Fruit fly (Drosophila melanogaster) whole organism, embryonic: ENCODE measurements around the gene CG34291.

Experiments
- Atf6 ChIP-seq: fragments of 200-800 bp; sonication (Bioruptor generic); IDR thresholded peaks from 2 replicates; pipeline ENCODE4 v1.3.6; 2022; ENCODE audit warnings: missing biosample characterization, missing genetic modification characterization
- BEAF-32 ChIP-seq: fragments of 200-800 bp; sonication (Bioruptor generic); optimal IDR thresholded peaks from 3 replicates; lab custom pipeline; 2017; ENCODE audit warnings: missing biosample characterization, missing genetic modification characterization, mild to moderate bottlenecking, moderate library complexity, missing genetic modification reagents
- Blimp-1 ChIP-seq: fragments of 200-800 bp; sonication (Bioruptor generic); optimal IDR thresholded peaks from 3 replicates; lab custom pipeline; 2018; ENCODE audit warnings: missing biosample characterization, missing genetic modification characterization, mild to moderate bottlenecking, moderate library complexity, missing genetic modification reagents
- CG10274 ChIP-seq: fragments of 200-800 bp; sonication (Bioruptor generic); optimal IDR thresholded peaks from 3 replicates; lab custom pipeline; 2017; ENCODE audit warnings: missing biosample characterization, mild to moderate bottlenecking, missing genetic modification characterization
- CG12769 ChIP-seq: fragments of 200-800 bp; sonication (Bioruptor generic); optimal IDR thresholded peaks from 2 replicates; lab custom pipeline; 2019; ENCODE audit warnings: missing biosample characterization, mild to moderate bottlenecking, missing genetic modification characterization, moderate library complexity
- CG12942 ChIP-seq: fragments of 200-800 bp; sonication (Bioruptor generic); optimal IDR thresholded peaks from 3 replicates; lab custom pipeline; 2016; ENCODE audit warnings: missing biosample characterization, missing genetic modification characterization
- CG2712 ChIP-seq: fragments of 200-800 bp; optimal IDR thresholded peaks from 3 replicates; lab custom pipeline; 2019; ENCODE audit warnings: missing biosample characterization, mild to moderate bottlenecking, missing genetic modification characterization, moderate library complexity
- CG32772 ChIP-seq: fragments of 200-800 bp; sonication (Bioruptor generic); IDR thresholded peaks from 2 replicates; pipeline ENCODE4 v1.3.6; 2022; ENCODE audit warnings: missing biosample characterization, missing genetic modification characterization
- CG34376 ChIP-seq: fragments of 200-800 bp; sonication (Bioruptor generic); optimal IDR thresholded peaks from 2 replicates; lab custom pipeline; 2018; ENCODE audit warnings: missing biosample characterization, mild to moderate bottlenecking, missing genetic modification characterization
- CG3847 ChIP-seq: fragments of 200-800 bp; sonication (Bioruptor generic); IDR thresholded peaks from 2 replicates; pipeline ENCODE4 v1.3.6; 2022; ENCODE audit warnings: missing biosample characterization, missing genetic modification characterization
- CG42726 ChIP-seq: fragments of 200-800 bp; sonication (Bioruptor generic); IDR thresholded peaks from 2 replicates; pipeline ENCODE4 v1.3.6; 2022; ENCODE audit warnings: missing biosample characterization, missing genetic modification characterization; ENCODE audit not compliant: partially characterized antibody
- CG4854 ChIP-seq: fragments of 200-800 bp; sonication (Bioruptor generic); optimal IDR thresholded peaks from 2 replicates; lab custom pipeline; 2016; ENCODE audit warnings: missing biosample characterization, missing genetic modification characterization, inconsistent platforms
- CG6175 ChIP-seq: fragments of 200-800 bp; sonication (Bioruptor generic); IDR thresholded peaks from 3 replicates; pipeline ENCODE4 v1.3.6; 2022; ENCODE audit warnings: missing biosample characterization, missing genetic modification characterization
- CG6689 ChIP-seq: fragments of 200-800 bp; sonication (Bioruptor generic); IDR thresholded peaks from 2 replicates; pipeline ENCODE4 v1.3.6; 2022; ENCODE audit warnings: missing biosample characterization, missing genetic modification characterization
- CG7372 ChIP-seq: fragments of 200-800 bp; sonication (Bioruptor generic); IDR thresholded peaks from 2 replicates; pipeline ENCODE4 v1.3.6; 2022; ENCODE audit warnings: missing biosample characterization, missing genetic modification characterization
- CG7928 ChIP-seq: fragments of 200-800 bp; sonication (Bioruptor generic); optimal IDR thresholded peaks from 2 replicates; lab custom pipeline; 2017; ENCODE audit warnings: missing biosample characterization, mild to moderate bottlenecking, missing genetic modification characterization
- CG9437 ChIP-seq: fragments of 200-800 bp; sonication (Bioruptor generic); optimal IDR thresholded peaks from 2 replicates; lab custom pipeline; 2018; ENCODE audit warnings: missing biosample characterization, mild to moderate bottlenecking, missing genetic modification characterization
- Dek ChIP-seq: fragments of 200-800 bp; sonication (Bioruptor generic); optimal IDR thresholded peaks from 3 replicates; lab custom pipeline; 2019; ENCODE audit warnings: missing biosample characterization, mild to moderate bottlenecking, missing genetic modification characterization, moderate library complexity
- Eip74EF ChIP-seq, 2 experiments: fragments of 200-800 bp in 1 of 2; fragments of >200 bp in 1 of 2; sonication (Bioruptor generic) in 1 of 2; optimal IDR thresholded peaks; 2 replicates each; lab custom pipeline; 2017 to 2019; ENCODE audit warnings: missing biosample characterization in 2 of 2, missing genetic modification characterization in 2 of 2, mild to moderate bottlenecking in 1 of 2, moderate library complexity in 1 of 2
- Ets65A ChIP-seq: fragments of 200-800 bp; sonication (Bioruptor generic); peaks from one replicate; lab custom pipeline; 2016; ENCODE audit warnings: missing biosample characterization, missing genetic modification characterization
- Fer2 ChIP-seq: fragments of 200-800 bp; sonication (Bioruptor generic); optimal IDR thresholded peaks from 2 replicates; lab custom pipeline; 2018; ENCODE audit warnings: missing biosample characterization, mild to moderate bottlenecking, missing genetic modification characterization, moderate library complexity
- Hand ChIP-seq: fragments of 200-800 bp; sonication (Bioruptor generic); optimal IDR thresholded peaks from 2 replicates; lab custom pipeline; 2017; ENCODE audit warnings: mild to moderate bottlenecking, missing biosample characterization, missing genetic modification reagents, missing genetic modification characterization
- Hmr ChIP-seq: fragments of 200-800 bp; sonication (Bioruptor generic); optimal IDR thresholded peaks from 3 replicates; lab custom pipeline; 2017; ENCODE audit warnings: mild to moderate bottlenecking, missing biosample characterization, missing genetic modification reagents, missing genetic modification characterization
- Hsf ChIP-seq: fragments of 200-800 bp; sonication (Bioruptor generic); optimal IDR thresholded peaks from 3 replicates; lab custom pipeline; 2016; ENCODE audit warnings: missing biosample characterization, missing genetic modification characterization
- Mes4 ChIP-seq: fragments of 200-800 bp; sonication (Bioruptor generic); optimal IDR thresholded peaks from 2 replicates; lab custom pipeline; 2016; ENCODE audit warnings: missing biosample characterization, missing genetic modification characterization
- Myb ChIP-seq: fragments of 200-800 bp; sonication (Bioruptor generic); optimal IDR thresholded peaks from 2 replicates; lab custom pipeline; 2016; ENCODE audit warnings: missing biosample characterization, missing genetic modification characterization
- Pdp1 ChIP-seq, 2 experiments: fragments of 200-800 bp; sonication (Bioruptor generic); optimal IDR thresholded peaks; 3 replicates each; lab custom pipeline; 2016; ENCODE audit warnings: missing biosample characterization in 2 of 2, missing genetic modification characterization in 2 of 2, mild to moderate bottlenecking in 1 of 2, moderate library complexity in 1 of 2
- Rx ChIP-seq: fragments of 200-800 bp; sonication (Bioruptor generic); IDR thresholded peaks from 2 replicates; pipeline ENCODE4 v1.3.6; 2022; ENCODE audit warnings: missing biosample characterization, missing genetic modification characterization
- YL-1 ChIP-seq: fragments of 200-800 bp; sonication (Bioruptor generic); optimal IDR thresholded peaks from 3 replicates; lab custom pipeline; 2017; ENCODE audit warnings: missing biosample characterization, mild to moderate bottlenecking, missing genetic modification characterization
- abd-A ChIP-seq: fragments of 200-800 bp; sonication (Bioruptor generic); optimal IDR thresholded peaks from 3 replicates; lab custom pipeline; 2019; ENCODE audit warnings: missing biosample characterization, mild to moderate bottlenecking, missing genetic modification characterization, moderate library complexity
- ara ChIP-seq: fragments of 200-800 bp; sonication (Bioruptor generic); IDR thresholded peaks from 2 replicates; pipeline ENCODE4 v1.3.6; 2022; ENCODE audit warnings: missing biosample characterization, missing genetic modification characterization
- btn ChIP-seq: fragments of 200-800 bp; sonication (Bioruptor generic); optimal IDR thresholded peaks from 2 replicates; lab custom pipeline; 2016; ENCODE audit warnings: missing biosample characterization, missing genetic modification characterization
- chn ChIP-seq: fragments of 200-800 bp; sonication (Bioruptor generic); optimal IDR thresholded peaks from 2 replicates; lab custom pipeline; 2016; ENCODE audit warnings: missing biosample characterization, missing genetic modification characterization
- exex ChIP-seq: fragments of 200-800 bp; sonication (Bioruptor generic); optimal IDR thresholded peaks from 4 replicates; lab custom pipeline; 2018; ENCODE audit warnings: missing biosample characterization, mild to moderate bottlenecking, missing genetic modification characterization, moderate library complexity
- gce ChIP-seq: fragments of 200-800 bp; sonication (Bioruptor generic); IDR thresholded peaks from 3 replicates; pipeline ENCODE4 v1.3.6; 2022; ENCODE audit warnings: missing biosample characterization, missing genetic modification characterization
- gem ChIP-seq: fragments of 200-800 bp; sonication (Bioruptor generic); optimal IDR thresholded peaks from 2 replicates; lab custom pipeline; 2019; ENCODE audit warnings: missing biosample characterization, mild to moderate bottlenecking, missing genetic modification characterization, moderate library complexity
- hbn ChIP-seq: fragments of 200-800 bp; sonication (Bioruptor generic); IDR thresholded peaks from 2 replicates; pipeline ENCODE4 v1.3.6; 2022; ENCODE audit warnings: missing biosample characterization, missing genetic modification characterization; ENCODE audit not compliant: partially characterized antibody
- kah ChIP-seq: fragments of 200-800 bp; sonication (Bioruptor generic); optimal IDR thresholded peaks from 2 replicates; lab custom pipeline; 2018; ENCODE audit warnings: missing biosample characterization, mild to moderate bottlenecking, missing genetic modification characterization
- mirr ChIP-seq: fragments of 200-800 bp; sonication (Bioruptor generic); optimal IDR thresholded peaks from 3 replicates; lab custom pipeline; 2018; ENCODE audit warnings: missing biosample characterization, mild to moderate bottlenecking, missing genetic modification characterization
- nom ChIP-seq: fragments of 200-800 bp; sonication (Bioruptor generic); optimal IDR thresholded peaks from 2 replicates; lab custom pipeline; 2017; ENCODE audit warnings: missing biosample characterization, missing genetic modification characterization, mild to moderate bottlenecking, moderate library complexity, missing genetic modification reagents
- odd ChIP-seq: fragments of 200-800 bp; sonication (Bioruptor generic); optimal IDR thresholded peaks from 2 replicates; lab custom pipeline; 2017; ENCODE audit warnings: missing biosample characterization, mild to moderate bottlenecking, missing genetic modification characterization
- otp ChIP-seq: fragments of 200-800 bp; sonication (Bioruptor generic); IDR thresholded peaks from 3 replicates; pipeline ENCODE4, ENCODE4 v1.3.6; 2022; ENCODE audit warnings: missing biosample characterization, missing genetic modification characterization
- ranshi ChIP-seq: fragments of 200-800 bp; sonication (Bioruptor generic); IDR thresholded peaks from 2 replicates; pipeline ENCODE4 v1.3.6; 2022; ENCODE audit warnings: missing biosample characterization, missing genetic modification characterization
- row ChIP-seq: fragments of 200-800 bp; sonication (Bioruptor generic); IDR thresholded peaks from 3 replicates; pipeline ENCODE4 v1.3.6; 2022; ENCODE audit warnings: missing biosample characterization, missing genetic modification characterization
- sens-2 ChIP-seq: fragments of 200-800 bp; sonication (Bioruptor generic); IDR thresholded peaks from 2 replicates; pipeline ENCODE4 v1.3.6; 2022; ENCODE audit warnings: missing biosample characterization, missing genetic modification characterization
- sqz ChIP-seq: fragments of 200-800 bp; sonication (Bioruptor generic); optimal IDR thresholded peaks from 3 replicates; lab custom pipeline; 2018; ENCODE audit warnings: missing biosample characterization, mild to moderate bottlenecking, missing genetic modification characterization
- sr ChIP-seq: fragments of 200-800 bp; sonication (Bioruptor generic); IDR thresholded peaks from 3 replicates; pipeline ENCODE4 v1.3.6; 2022; ENCODE audit warnings: missing biosample characterization, missing genetic modification characterization
- tin ChIP-seq: fragments of 200-800 bp; sonication (Bioruptor generic); optimal IDR thresholded peaks from 3 replicates; lab custom pipeline; 2016; ENCODE audit warnings: missing biosample characterization, missing genetic modification characterization

Gene CG34291

dm6 chr3R:26425681-26426080 is at the start of gene CG34291:
TSS of gene CG34291 (minus strand) at chr3R:26425781.
- peak in 1 of 2 experiments; percentile 6 for TF ChIP-seq Pdp1 (GFP tag; optimal IDR thresholded peaks at IDR 0.05; lab: Kevin White, UChicago)
- no peak for TF ChIP-seq Eip74EF (GFP tag; optimal IDR thresholded peaks at IDR 0.05; lab: Kevin White, UChicago)
- no peak for TF ChIP-seq abd-A (tag; lab: Kevin White, UChicago)
- no peak for TF ChIP-seq row
- TF ChIP-seq CG9437, result no peak
- TF ChIP-seq CG6689 (GFP tag; lab: Robert Waterston, UW), result no peak
- no peak for TF ChIP-seq CG2712 (tag; lab: Kevin White, UChicago)
- TF ChIP-seq gce (GFP tag; lab: Robert Waterston, UW), result no peak
- TF ChIP-seq CG34376 (GFP tag; lab: Kevin White, UChicago), result peak; percentile 10
- peak; percentile 46 for TF ChIP-seq Ets65A
- no peak for TF ChIP-seq CG12769 (tag; lab: Kevin White, UChicago)
- no peak for TF ChIP-seq hbn (GFP tag; lab: Robert Waterston, UW)

- peak; percentile 52 for TF ChIP-seq exex (tag; lab: Kevin White, UChicago)
- TF ChIP-seq CG6175 (GFP tag; lab: Robert Waterston, UW), result no peak
- peak; percentile 66 for TF ChIP-seq mirr (GFP tag; lab: Kevin White, UChicago)
- no peak for TF ChIP-seq CG7928 (GFP tag; lab: Kevin White, UChicago)
- no peak for TF ChIP-seq ranshi (GFP tag; lab: Robert Waterston, UW)
- TF ChIP-seq CG10274 (GFP tag; lab: Kevin White, UChicago), result no peak
- no peak for TF ChIP-seq kah (GFP tag; lab: Kevin White, UChicago)
- no peak for TF ChIP-seq Rx (GFP tag; lab: Robert Waterston, UW)
Measured at dm6 chr3R:26465121-26465520, 39.5 kb upstream of the CG34291 start.

dm6 chr3R:26464370-26464769 is 38.8 kb upstream of the CG34291 start:
- TF ChIP-seq CG7372 (GFP tag; lab: Robert Waterston, UW), result peak; percentile 41; the same call in 1 of the 2 replicates
- no peak for TF ChIP-seq YL-1 (GFP tag; lab: Kevin White, UChicago)
- no peak for TF ChIP-seq chn
- no peak for TF ChIP-seq otp (GFP tag; lab: Robert Waterston, UW)
- TF ChIP-seq nom (GFP tag; lab: Kevin White, UChicago), result peak; percentile 82
- no peak for TF ChIP-seq Dek (tag; lab: Kevin White, UChicago)
- no peak for TF ChIP-seq Blimp-1
- no peak for TF ChIP-seq Hmr (GFP tag; lab: Kevin White, UChicago)
- TF ChIP-seq btn (GFP tag; lab: Kevin White, UChicago), result no peak
- no peak for TF ChIP-seq CG32772 (GFP tag; lab: Robert Waterston, UW)
- no peak for TF ChIP-seq BEAF-32
- TF ChIP-seq Fer2 (tag; lab: Kevin White, UChicago), result no peak
- TF ChIP-seq odd (GFP tag; lab: Kevin White, UChicago), result no peak
- TF ChIP-seq CG3847 (GFP tag; lab: Robert Waterston, UW), result no peak
- no peak for TF ChIP-seq Myb (GFP tag; lab: Kevin White, UChicago)
- no peak for TF ChIP-seq Mes4
- no peak for TF ChIP-seq sqz (GFP tag; lab: Kevin White, UChicago)
- no peak for TF ChIP-seq gem
- TF ChIP-seq CG12942, result no peak
- no peak for TF ChIP-seq Atf6 (GFP tag; lab: Robert Waterston, UW)
- no peak for TF ChIP-seq sr (GFP tag; lab: Robert Waterston, UW)
- no peak for TF ChIP-seq ara (GFP tag; lab: Robert Waterston, UW)
- TF ChIP-seq Hand (GFP tag; lab: Kevin White, UChicago), result no peak
- TF ChIP-seq Hsf (GFP tag; lab: Kevin White, UChicago), result no peak
- no peak for TF ChIP-seq tin
- no peak for TF ChIP-seq mirr (GFP tag; lab: Kevin White, UChicago)
- TF ChIP-seq CG4854 (GFP tag; lab: Kevin White, UChicago), result no peak
- TF ChIP-seq sens-2, result no peak
- TF ChIP-seq CG42726, result no peak
